Fruit fly (Drosophila melanogaster): ENCODE data around the gene vri.

The vri gene

DNA sequence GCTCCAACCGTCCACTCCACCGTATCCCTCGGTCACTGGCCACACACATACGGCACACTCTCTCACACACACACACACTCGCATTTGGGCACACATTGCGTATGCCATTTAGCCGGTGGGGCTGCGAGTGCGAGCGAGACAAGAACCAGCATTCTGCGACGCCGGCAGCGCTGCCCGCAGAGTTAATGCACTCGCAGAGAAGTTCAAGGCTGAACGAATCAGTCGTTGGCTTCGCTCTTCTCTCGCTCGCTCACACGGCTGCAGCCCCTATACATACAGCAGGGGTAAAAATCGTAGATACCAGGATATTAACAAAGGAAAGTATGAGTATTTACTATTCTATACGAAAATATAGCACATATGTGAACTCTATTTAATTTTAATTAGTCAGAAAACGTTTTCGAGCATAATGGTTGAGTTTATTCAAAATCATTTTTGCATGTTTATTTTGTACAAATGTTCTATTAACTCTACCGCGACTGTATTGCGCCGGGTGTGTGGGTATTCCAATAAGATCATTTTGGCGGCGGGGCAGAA, 4.3 kb downstream of the vri start (continued):
- peak; percentile 40 for TF ChIP-seq jing (GFP tag; optimal IDR thresholded peaks at IDR 0.05)
- peak; percentile 25 for TF ChIP-seq Hand (GFP tag; optimal IDR thresholded peaks at IDR 0.05)
- peak; percentile 21 for TF ChIP-seq Dek (tag; optimal IDR thresholded peaks at IDR 0.05)
- 0 out of 2 replicates have a peak, but pooled peaks have one; percentile 25 for TF ChIP-seq chm (GFP tag; IDR thresholded peaks at IDR 0.05)
- no peak for TF ChIP-seq CG16813 (GFP tag; IDR thresholded peaks at IDR 0.05; ENCODE audit: partially characterized antibody)
- TF ChIP-seq CG4328 (GFP tag; optimal IDR thresholded peaks at IDR 0.05), result peak; percentile 32
- no peak for TF ChIP-seq CG9797 (GFP tag; optimal IDR thresholded peaks at IDR 0.05)
- peak; percentile 85 for TF ChIP-seq Sox102F (GFP tag; optimal IDR thresholded peaks at IDR 0.05)
- no peak for TF ChIP-seq gfzf (GFP tag; optimal IDR thresholded peaks at IDR 0.05)
- TF ChIP-seq CG11085 (GFP tag; IDR thresholded peaks at IDR 0.05), result no peak
- TF ChIP-seq insv (GFP tag; optimal IDR thresholded peaks at IDR 0.05), result peak in 1 of 2 experiments; percentile 71
- peak; percentile 75 for TF ChIP-seq CG12219 (GFP tag; optimal IDR thresholded peaks at IDR 0.05)
- no peak for TF ChIP-seq Sin3A (optimal IDR thresholded peaks at IDR 0.05)
- TF ChIP-seq CG8290 (GFP tag; optimal IDR thresholded peaks at IDR 0.05), result peak; percentile 68
- peak; percentile 36 to 58 for TF ChIP-seq CG8290 (tag; optimal IDR thresholded peaks at IDR 0.05)
- TF ChIP-seq CG13123 (GFP tag; optimal IDR thresholded peaks at IDR 0.05), result peak; percentile 4
- TF ChIP-seq tll (GFP tag; optimal IDR thresholded peaks at IDR 0.05), result peak in 1 of 2 experiments; percentile 22
- peak; percentile 11; the same call in 1 of the 3 replicates for TF ChIP-seq sr (GFP tag; IDR thresholded peaks at IDR 0.05)
- TF ChIP-seq CG16779 (GFP tag; IDR thresholded peaks at IDR 0.05), result no peak
- no peak for TF ChIP-seq CG13894 (tag; optimal IDR thresholded peaks at IDR 0.05)
- TF ChIP-seq Mad (GFP tag; optimal IDR thresholded peaks at IDR 0.05), result peak; percentile 16
- TF ChIP-seq nerfin-1 (tag; optimal IDR thresholded peaks at IDR 0.05), result peak; percentile 84
- no peak for TF ChIP-seq sim (GFP tag; IDR thresholded peaks at IDR 0.05)
- TF ChIP-seq CG1832 (GFP tag; optimal IDR thresholded peaks at IDR 0.05), result peak; percentile 79
- peak; percentile 61 for TF ChIP-seq lilli (GFP tag; optimal IDR thresholded peaks at IDR 0.05)
- TF ChIP-seq scrt (GFP tag; optimal IDR thresholded peaks at IDR 0.05), result peak; percentile 49
- peak; percentile 61; the same call in 1 of the 2 replicates for TF ChIP-seq CG32767 (GFP tag; IDR thresholded peaks at IDR 0.05)
- peak; percentile 62 for TF ChIP-seq Vsx1 (GFP tag; optimal IDR thresholded peaks at IDR 0.05)
- TF ChIP-seq cg (GFP tag; optimal IDR thresholded peaks at IDR 0.05), result peak; percentile 84
- TF ChIP-seq prd (optimal IDR thresholded peaks at IDR 0.05), result no peak
- TF ChIP-seq prd (GFP tag; IDR thresholded peaks at IDR 0.05), result peak; percentile 81
- TF ChIP-seq CG11723 (GFP tag; optimal IDR thresholded peaks at IDR 0.05), result peak; percentile 62
- peak; percentile 47 for TF ChIP-seq CG4707 (GFP tag; optimal IDR thresholded peaks at IDR 0.05)
- peak; percentile 62 for TF ChIP-seq org-1 (GFP tag; optimal IDR thresholded peaks at IDR 0.05)
- peak; percentile 91 for TF ChIP-seq gcm (GFP tag; optimal IDR thresholded peaks at IDR 0.05)
- TF ChIP-seq Chrac-16 (GFP tag; optimal IDR thresholded peaks at IDR 0.05), result peak; percentile 66
- TF ChIP-seq stwl (tag; optimal IDR thresholded peaks at IDR 0.05), result peak; percentile 25
- peak; percentile 85 for TF ChIP-seq unpg (GFP tag; optimal IDR thresholded peaks at IDR 0.05)
- TF ChIP-seq knrl (GFP tag; IDR thresholded peaks at IDR 0.05; ENCODE audit: partially characterized antibody), result no peak
- TF ChIP-seq ab (GFP tag; optimal IDR thresholded peaks at IDR 0.05), result no peak
- TF ChIP-seq Eip74EF (GFP tag; optimal IDR thresholded peaks at IDR 0.05), result peak in 1 of 2 experiments; percentile 64
- peak; percentile 58 for TF ChIP-seq kah (GFP tag; optimal IDR thresholded peaks at IDR 0.05)
- peak; percentile 77 for TF ChIP-seq Ssrp (tag; optimal IDR thresholded peaks at IDR 0.05)
- peak; percentile 52; the same call in 1 of the 2 replicates for TF ChIP-seq peb (GFP tag; IDR thresholded peaks at IDR 0.05)
- TF ChIP-seq CG31224 (GFP tag; IDR thresholded peaks at IDR 0.05), result no peak
- TF ChIP-seq CG6813 (GFP tag; optimal IDR thresholded peaks at IDR 0.05), result peak; percentile 64
- peak; percentile 67 for TF ChIP-seq CG15011 (GFP tag; optimal IDR thresholded peaks at IDR 0.05)
- peak; percentile 67 for TF ChIP-seq Xbp1 (GFP tag; optimal IDR thresholded peaks at IDR 0.05)
- peak; percentile 89 for TF ChIP-seq dmrt11E (tag; optimal IDR thresholded peaks at IDR 0.05)

Data from whole organism, embryonic.